Worm (Caenorhabditis elegans) whole organism, L1 larva: ENCODE results near the gene F41C3.2.

ENCODE experiments used
- aly-2 ChIP-seq: fragments of 150-350 bp; optimal IDR thresholded peaks from 2 replicates; lab custom pipeline; 2014; ENCODE audit warnings: missing biosample characterization, missing genetic modification characterization
- sox-4 ChIP-seq: sonication (generic microtip); optimal IDR thresholded peaks from 2 replicates; lab custom pipeline; 2016; ENCODE audit warnings: missing genetic modification characterization, missing compliant biosample characterization

- TF ChIP-seq sox-4 (tag; lab: Kevin White, UChicago) (no peak), aly-2 (tag; lab: Kevin White, UChicago) (no peak)
Observed at ce11 chrII:4749581-4749980, at the start of gene F41C3.2.
